Worm (Caenorhabditis elegans) whole organism, L3 larva: ENCODE results near the gene egl-10.

ENCODE experiments used
- R02D3.7 ChIP-seq: fragments of 150-350 bp; optimal IDR thresholded peaks from 2 replicates; lab custom pipeline; 2014; ENCODE audit warnings: missing biosample characterization, missing genetic modification characterization
- ZK546.5 ChIP-seq: sonication (generic microtip); optimal IDR thresholded peaks from 2 replicates; lab custom pipeline; 2017; ENCODE audit warnings: missing biosample characterization, missing genetic modification characterization
- ama-1 ChIP-seq: fragments of 150-350 bp; optimal IDR thresholded peaks from 2 replicates; lab custom pipeline; 2018
- ceh-16 ChIP-seq: sonication (generic microtip); optimal IDR thresholded peaks from 2 replicates; lab custom pipeline; 2017; ENCODE audit warnings: missing biosample characterization, missing genetic modification characterization
- ceh-82 ChIP-seq: fragments of 150-350 bp; optimal IDR thresholded peaks from 2 replicates; lab custom pipeline; 2014; ENCODE audit warnings: missing biosample characterization, missing genetic modification characterization
- ceh-9 ChIP-seq: sonication (generic microtip); optimal IDR thresholded peaks from 2 replicates; lab custom pipeline; 2018; ENCODE audit warnings: missing biosample characterization, missing genetic modification characterization
- daf-12 ChIP-seq: fragments of 150-350 bp; optimal IDR thresholded peaks from 2 replicates; lab custom pipeline; 2014; ENCODE audit warnings: missing biosample characterization, missing genetic modification reagents, missing genetic modification characterization
- egl-27 ChIP-seq: sonication (generic microtip); optimal IDR thresholded peaks from 4 replicates; lab custom pipeline; 2017; ENCODE audit warnings: missing biosample characterization, missing genetic modification reagents, missing genetic modification characterization
- elt-1 ChIP-seq: fragments of 150-350 bp; optimal IDR thresholded peaks from 2 replicates; lab custom pipeline; 2014; ENCODE audit warnings: missing biosample characterization, missing genetic modification characterization
- elt-2 ChIP-seq: sonication (generic microtip); optimal IDR thresholded peaks from 2 replicates; lab custom pipeline; 2016; ENCODE audit warnings: missing genetic modification reagents, mild to moderate bottlenecking, missing genetic modification characterization, missing compliant biosample characterization
- eor-1 ChIP-seq, 2 experiments: fragments of 150-350 bp; optimal IDR thresholded peaks; 2 replicates each; lab custom pipeline; 2014 to 2018; ENCODE audit warnings: missing biosample characterization in 2 of 2, missing genetic modification characterization in 2 of 2
- fkh-10 ChIP-seq: sonication (generic microtip); optimal IDR thresholded peaks from 2 replicates; lab custom pipeline; 2017; ENCODE audit warnings: missing biosample characterization, missing genetic modification reagents, missing genetic modification characterization
- fkh-2 ChIP-seq: fragments of 150-350 bp; optimal IDR thresholded peaks from 2 replicates; lab custom pipeline; 2014; ENCODE audit warnings: missing biosample characterization, missing genetic modification reagents, missing genetic modification characterization
- fos-1 ChIP-seq: fragments of 150-350 bp; optimal IDR thresholded peaks from 2 replicates; lab custom pipeline; 2014; ENCODE audit warnings: missing biosample characterization, missing genetic modification characterization
- hmg-11 ChIP-seq: sonication (generic microtip); optimal IDR thresholded peaks from 2 replicates; lab custom pipeline; 2016; ENCODE audit warnings: missing genetic modification characterization, missing compliant biosample characterization
- jun-1 ChIP-seq: fragments of 150-350 bp; optimal IDR thresholded peaks from 2 replicates; lab custom pipeline; 2014; ENCODE audit warnings: missing biosample characterization, missing genetic modification reagents, missing genetic modification characterization
- lin-15B ChIP-seq: fragments of 150-350 bp; optimal IDR thresholded peaks from 2 replicates; lab custom pipeline; 2014; ENCODE audit warnings: missing biosample characterization, missing genetic modification characterization
- lin-39 ChIP-seq: fragments of 150-350 bp; optimal IDR thresholded peaks from 2 replicates; lab custom pipeline; 2018; ENCODE audit warnings: missing biosample characterization, missing genetic modification reagents, missing genetic modification characterization
- lsy-12 ChIP-seq: sonication (generic microtip); optimal IDR thresholded peaks from 2 replicates; lab custom pipeline; 2016; ENCODE audit warnings: mild to moderate bottlenecking, missing genetic modification characterization, missing compliant biosample characterization
- mdl-1 ChIP-seq: fragments of 150-350 bp; optimal IDR thresholded peaks from 2 replicates; lab custom pipeline; 2014; ENCODE audit warnings: missing biosample characterization, missing genetic modification characterization
- mml-1 ChIP-seq: fragments of 150-350 bp; sonication (generic microtip); optimal IDR thresholded peaks from 3 replicates; lab custom pipeline; 2014; ENCODE audit warnings: missing biosample characterization, missing genetic modification characterization
- nfya-1 ChIP-seq: sonication (generic microtip); optimal IDR thresholded peaks from 2 replicates; lab custom pipeline; 2017; ENCODE audit warnings: missing genetic modification characterization, mild to moderate bottlenecking, missing compliant biosample characterization, antibody characterized with exemption, moderate library complexity; ENCODE audit not compliant: insufficient read depth
- nhr-11 ChIP-seq: fragments of 150-350 bp; optimal IDR thresholded peaks from 2 replicates; lab custom pipeline; 2014; ENCODE audit warnings: missing biosample characterization, missing genetic modification characterization
- nhr-12 ChIP-seq: fragments of 150-350 bp; optimal IDR thresholded peaks from 2 replicates; lab custom pipeline; 2014; ENCODE audit warnings: missing biosample characterization, missing genetic modification characterization
- nhr-23 ChIP-seq: fragments of 150-350 bp; optimal IDR thresholded peaks from 2 replicates; lab custom pipeline; 2014; ENCODE audit warnings: missing biosample characterization, missing genetic modification reagents, missing genetic modification characterization
- nhr-237 ChIP-seq: fragments of 150-350 bp; optimal IDR thresholded peaks from 2 replicates; lab custom pipeline; 2014; ENCODE audit warnings: missing biosample characterization, missing genetic modification characterization
- nhr-25 ChIP-seq: sonication (generic microtip); optimal IDR thresholded peaks from 2 replicates; lab custom pipeline; 2017; ENCODE audit warnings: missing biosample characterization, missing genetic modification characterization
- nhr-28 ChIP-seq: fragments of 150-350 bp; optimal IDR thresholded peaks from 2 replicates; lab custom pipeline; 2014; ENCODE audit warnings: missing biosample characterization, missing genetic modification characterization
- nhr-43 ChIP-seq: sonication (generic microtip); optimal IDR thresholded peaks from 2 replicates; lab custom pipeline; 2016; ENCODE audit warnings: mild to moderate bottlenecking, missing genetic modification characterization, missing compliant biosample characterization; ENCODE audit not compliant: poor library complexity, severe bottlenecking
- nhr-67 ChIP-seq: fragments of 150-350 bp; optimal IDR thresholded peaks from 2 replicates; lab custom pipeline; 2014; ENCODE audit warnings: missing biosample characterization, missing genetic modification characterization
- nhr-77 ChIP-seq: fragments of 150-350 bp; optimal IDR thresholded peaks from 2 replicates; lab custom pipeline; 2014; ENCODE audit warnings: missing biosample characterization, missing genetic modification characterization
- pha-4 ChIP-seq: fragments of 150-350 bp; optimal IDR thresholded peaks from 2 replicates; lab custom pipeline; 2014; ENCODE audit warnings: missing biosample characterization, missing genetic modification reagents, missing genetic modification characterization
- pqm-1 ChIP-seq: fragments of 150-350 bp; optimal IDR thresholded peaks from 2 replicates; lab custom pipeline; 2017; ENCODE audit warnings: missing biosample characterization, missing genetic modification characterization, inconsistent platforms
- sea-2 ChIP-seq: fragments of 150-350 bp; sonication (generic microtip); optimal IDR thresholded peaks from 4 replicates; lab custom pipeline; 2014; ENCODE audit warnings: missing biosample characterization, missing genetic modification reagents, missing genetic modification characterization
- skn-1 ChIP-seq: fragments of 150-350 bp; optimal IDR thresholded peaks from 2 replicates; lab custom pipeline; 2014; ENCODE audit warnings: missing biosample characterization, missing genetic modification characterization
- snpc-4 ChIP-seq: fragments of 150-350 bp; optimal IDR thresholded peaks from 2 replicates; lab custom pipeline; 2014; ENCODE audit warnings: missing biosample characterization, missing genetic modification characterization
- tbx-2 ChIP-seq: sonication (generic microtip); optimal IDR thresholded peaks from 2 replicates; lab custom pipeline; 2016; ENCODE audit warnings: mild to moderate bottlenecking, missing genetic modification characterization, missing compliant biosample characterization
- unc-39 ChIP-seq: sonication (generic microtip); optimal IDR thresholded peaks from 4 replicates; lab custom pipeline; 2017; ENCODE audit warnings: missing biosample characterization, missing genetic modification characterization
- unc-62 ChIP-seq: fragments of 150-350 bp; sonication (generic microtip); optimal IDR thresholded peaks from 4 replicates; lab custom pipeline; 2014; ENCODE audit warnings: missing biosample characterization, missing genetic modification reagents, missing genetic modification characterization
- zag-1 ChIP-seq: fragments of 150-350 bp; optimal IDR thresholded peaks from 2 replicates; lab custom pipeline; 2014; ENCODE audit warnings: missing biosample characterization, missing genetic modification characterization
- ztf-11 ChIP-seq: fragments of 150-350 bp; optimal IDR thresholded peaks from 2 replicates; lab custom pipeline; 2014; ENCODE audit warnings: missing biosample characterization, missing genetic modification characterization
- ztf-4 ChIP-seq: fragments of 150-350 bp; optimal IDR thresholded peaks from 2 replicates; lab custom pipeline; 2014; ENCODE audit warnings: missing biosample characterization, missing genetic modification characterization

Gene egl-10

ce11 chrV:12470324-12470723, 7.5 kb upstream of the egl-10 start:
- TF ChIP-seq ztf-4: no peak
- no peak for TF ChIP-seq skn-1
- no peak for TF ChIP-seq hmg-11 (tag; lab: Kevin White, UChicago)
- no peak for TF ChIP-seq pqm-1 (tag; lab: Kevin White, UChicago)
- no peak for TF ChIP-seq nhr-67 (tag; lab: Kevin White, UChicago)
- no peak for TF ChIP-seq tbx-2 (tag; lab: Kevin White, UChicago)
- TF ChIP-seq ama-1 (lab: Kevin White, UChicago): no peak
- TF ChIP-seq ztf-11 (tag; lab: Kevin White, UChicago): no peak
- no peak for TF ChIP-seq nhr-12 (tag; lab: Kevin White, UChicago)
- no peak for TF ChIP-seq eor-1 (tag; optimal IDR thresholded peaks at IDR 0.05; lab: Kevin White, UChicago)
- TF ChIP-seq daf-12 (tag; lab: Kevin White, UChicago): no peak
- no peak for TF ChIP-seq nhr-237 (tag; lab: Kevin White, UChicago)

- no peak for TF ChIP-seq tbx-2 (tag; lab: Kevin White, UChicago)
- TF ChIP-seq ztf-11 (tag; lab: Kevin White, UChicago): no peak
- TF ChIP-seq ceh-9 (tag; lab: Kevin White, UChicago): no peak
- TF ChIP-seq lin-15B (tag; lab: Kevin White, UChicago): no peak
- TF ChIP-seq unc-62 (GFP tag; lab: Kevin White, UChicago): no peak
- no peak for TF ChIP-seq unc-39
- no peak for TF ChIP-seq zag-1 (tag; lab: Kevin White, UChicago)
- no peak for TF ChIP-seq elt-1 (tag; lab: Kevin White, UChicago)
- no peak for TF ChIP-seq snpc-4 (tag; lab: Kevin White, UChicago)
- TF ChIP-seq skn-1: no peak
- no peak for TF ChIP-seq fkh-10 (GFP tag; lab: Kevin White, UChicago)
- TF ChIP-seq ceh-16 (tag; lab: Kevin White, UChicago): no peak
- TF ChIP-seq nhr-11: no peak
- no peak for TF ChIP-seq nhr-237 (tag; lab: Kevin White, UChicago)
- no peak for TF ChIP-seq ztf-4
- no peak for TF ChIP-seq sea-2 (GFP tag; lab: Kevin White, UChicago)
- no peak for TF ChIP-seq nhr-28 (tag; lab: Kevin White, UChicago)
- TF ChIP-seq nhr-23 (tag; lab: Kevin White, UChicago): no peak
These were observed 5.6 kb upstream of the egl-10 start, which contains the start of gene F28C1.3 for ce11 chrV:12468363-12468762. F28C1.3 (plus strand) TSS chrV:12468663.

ce11 chrV:12467755-12468154, 4.9 kb upstream of the egl-10 start:
- TF ChIP-seq pqm-1 (tag; lab: Kevin White, UChicago) (peak; percentile 68), lin-39 (tag; lab: Kevin White, UChicago) (no peak), skn-1 (no peak), nhr-77 (tag; lab: Kevin White, UChicago) (no peak), pha-4 (tag; lab: Kevin White, UChicago) (peak; percentile 17), mml-1 (tag; lab: Kevin White, UChicago) (no peak), elt-2 (tag; lab: Kevin White, UChicago) (peak; percentile 93), ceh-82 (no peak)

- TF ChIP-seq ztf-11 (tag; lab: Kevin White, UChicago): no peak
- TF ChIP-seq pha-4 (tag; lab: Kevin White, UChicago): peak; percentile 82
These were observed 3.8 kb upstream of the egl-10 start for ce11 chrV:12466653-12467052.

- TF ChIP-seq jun-1 (tag; lab: Kevin White, UChicago) (peak; percentile 48), ceh-9 (tag; lab: Kevin White, UChicago) (no peak), nhr-67 (tag; lab: Kevin White, UChicago) (no peak), nhr-77 (tag; lab: Kevin White, UChicago) (no peak), ceh-82 (peak; percentile 58), nhr-12 (tag; lab: Kevin White, UChicago) (no peak), ZK546.5 (tag; lab: Kevin White, UChicago) (no peak), unc-39 (no peak), nfya-1 (tag; lab: Kevin White, UChicago) (peak; percentile 76), lin-15B (tag; lab: Kevin White, UChicago) (peak; percentile 61), nhr-23 (tag; lab: Kevin White, UChicago) (peak; percentile 82), pha-4 (tag; lab: Kevin White, UChicago) (peak; percentile 57), sea-2 (GFP tag; lab: Kevin White, UChicago) (no peak), R02D3.7 (tag; lab: Kevin White, UChicago) (peak; percentile 24), daf-12 (tag; lab: Kevin White, UChicago) (no peak), skn-1 (no peak), ama-1 (lab: Kevin White, UChicago) (peak; percentile 32), unc-62 (GFP tag; lab: Kevin White, UChicago) (no peak), nhr-43 (tag; lab: Kevin White, UChicago) (peak; percentile 49), lin-39 (tag; lab: Kevin White, UChicago) (peak; percentile 81), egl-27 (tag; lab: Kevin White, UChicago) (no peak), zag-1 (tag; lab: Kevin White, UChicago) (peak; percentile 41), pqm-1 (tag; lab: Kevin White, UChicago) (no peak), fos-1 (tag; lab: Kevin White, UChicago) (no peak), nhr-25 (tag; lab: Kevin White, UChicago) (peak; percentile 41), elt-2 (tag; lab: Kevin White, UChicago) (no peak), fkh-2 (tag; lab: Kevin White, UChicago) (no peak), lsy-12 (peak; percentile 69), nhr-28 (tag; lab: Kevin White, UChicago) (no peak), fkh-10 (GFP tag; lab: Kevin White, UChicago) (peak; percentile 94), snpc-4 (tag; lab: Kevin White, UChicago) (peak; percentile 75), mdl-1 (tag; lab: Kevin White, UChicago) (no peak), ztf-11 (tag; lab: Kevin White, UChicago) (no peak)
These were observed 2.6 kb upstream of the egl-10 start for ce11 chrV:12465399-12465798.
